Fruit fly (Drosophila melanogaster) whole organism, embryonic: ENCODE measurements around the gene CG32369.
A peak's percentile ranks its signal among the peaks of the same experiment; 100 is the strongest.

Experiments
- B-H2 ChIP-seq: fragments of 200-800 bp; sonication (Bioruptor generic); optimal IDR thresholded peaks from 2 replicates; lab custom pipeline; 2018; ENCODE audit warnings: missing biosample characterization, mild to moderate bottlenecking, missing genetic modification characterization
- Bgb ChIP-seq: fragments of 200-800 bp; sonication (Bioruptor generic); IDR thresholded peaks from 2 replicates; pipeline ENCODE4 v1.3.6; 2022; ENCODE audit warnings: missing biosample characterization, missing genetic modification characterization; ENCODE audit not compliant: partially characterized antibody
- CG1024 ChIP-seq: fragments of 200-800 bp; sonication (Bioruptor generic); IDR thresholded peaks from 2 replicates; pipeline ENCODE4 v1.3.6; 2022; ENCODE audit warnings: missing biosample characterization, missing genetic modification characterization
- CG11093 ChIP-seq: fragments of 200-800 bp; sonication (Bioruptor generic); IDR thresholded peaks from 3 replicates; pipeline ENCODE4 v1.3.6; 2022; ENCODE audit warnings: missing biosample characterization, missing genetic modification characterization
- CG11456 ChIP-seq: fragments of 200-800 bp; sonication (Bioruptor generic); IDR thresholded peaks from 3 replicates; pipeline ENCODE4 v1.3.6; 2022; ENCODE audit warnings: missing biosample characterization, missing genetic modification characterization
- CG12104 ChIP-seq: fragments of 200-800 bp; sonication (Bioruptor generic); optimal IDR thresholded peaks from 3 replicates; lab custom pipeline; 2016; ENCODE audit warnings: missing biosample characterization, missing genetic modification characterization
- CG16815 ChIP-seq: fragments of 200-800 bp; sonication (Bioruptor generic); optimal IDR thresholded peaks from 3 replicates; lab custom pipeline; 2017; ENCODE audit warnings: missing biosample characterization, mild to moderate bottlenecking, missing genetic modification characterization
- CG17612 ChIP-seq: fragments of 200-800 bp; sonication (Bioruptor generic); IDR thresholded peaks from 2 replicates; pipeline ENCODE4 v1.3.6; 2022; ENCODE audit warnings: missing biosample characterization, missing genetic modification characterization
- CG17912 ChIP-seq: fragments of 200-800 bp; sonication (Bioruptor generic); optimal IDR thresholded peaks from 2 replicates; lab custom pipeline; 2018; ENCODE audit warnings: missing biosample characterization, mild to moderate bottlenecking, missing genetic modification characterization
- CG18476 ChIP-seq: fragments of 200-800 bp; sonication (Bioruptor generic); optimal IDR thresholded peaks from 2 replicates; lab custom pipeline; 2016; ENCODE audit warnings: missing biosample characterization, mild to moderate bottlenecking, missing genetic modification characterization
- CG32772 ChIP-seq: fragments of 200-800 bp; sonication (Bioruptor generic); IDR thresholded peaks from 2 replicates; pipeline ENCODE4 v1.3.6; 2022; ENCODE audit warnings: missing biosample characterization, missing genetic modification characterization
- CG34376 ChIP-seq: fragments of 200-800 bp; sonication (Bioruptor generic); optimal IDR thresholded peaks from 2 replicates; lab custom pipeline; 2018; ENCODE audit warnings: missing biosample characterization, mild to moderate bottlenecking, missing genetic modification characterization
- CG34422 ChIP-seq: fragments of 200-800 bp; sonication (Bioruptor generic); IDR thresholded peaks from 3 replicates; pipeline ENCODE4 v1.3.6; 2022; ENCODE audit warnings: missing biosample characterization, missing genetic modification characterization
- CG3838 ChIP-seq: fragments of 200-800 bp; sonication (Bioruptor generic); optimal IDR thresholded peaks from 3 replicates; lab custom pipeline; 2016; ENCODE audit warnings: missing biosample characterization, missing genetic modification characterization
- CG4617 ChIP-seq: fragments of 200-800 bp; sonication (Bioruptor generic); optimal IDR thresholded peaks from 3 replicates; lab custom pipeline; 2016; ENCODE audit warnings: missing biosample characterization, missing genetic modification characterization, borderline replicate concordance
- CG7357 ChIP-seq: fragments of 200-800 bp; sonication (Bioruptor generic); IDR thresholded peaks from 3 replicates; pipeline ENCODE4 v1.3.6; 2022; ENCODE audit warnings: missing biosample characterization, missing genetic modification characterization
- CG8478 ChIP-seq: fragments of >200 bp; optimal IDR thresholded peaks from 2 replicates; lab custom pipeline; 2018
- CG9817 ChIP-seq: fragments of 200-800 bp; sonication (Bioruptor generic); optimal IDR thresholded peaks from 2 replicates; lab custom pipeline; 2018; ENCODE audit warnings: missing biosample characterization, mild to moderate bottlenecking, missing genetic modification characterization, moderate library complexity
- CG9876 ChIP-seq: fragments of 200-800 bp; sonication (Bioruptor generic); optimal IDR thresholded peaks from 2 replicates; lab custom pipeline; 2016; ENCODE audit warnings: missing biosample characterization, missing genetic modification characterization
- E2f1 ChIP-seq: fragments of 200-800 bp; sonication (Bioruptor generic); IDR thresholded peaks from 2 replicates; pipeline ENCODE4 v1.3.6; 2022; ENCODE audit warnings: missing biosample characterization, missing genetic modification characterization
- ERR ChIP-seq: fragments of 200-800 bp; sonication (Bioruptor generic); optimal IDR thresholded peaks from 2 replicates; lab custom pipeline; 2016; ENCODE audit warnings: missing biosample characterization, missing genetic modification characterization
- Ets65A ChIP-seq: fragments of 200-800 bp; sonication (Bioruptor generic); peaks from one replicate; lab custom pipeline; 2016; ENCODE audit warnings: missing biosample characterization, missing genetic modification characterization
- Gug ChIP-seq: fragments of 200-800 bp; sonication (Bioruptor generic); IDR thresholded peaks from 4 replicates; pipeline ENCODE4 v1.3.6; 2022; ENCODE audit warnings: missing biosample characterization, missing genetic modification characterization
- Max ChIP-seq: fragments of 200-800 bp; sonication (Bioruptor generic); optimal IDR thresholded peaks from 2 replicates; lab custom pipeline; 2016; ENCODE audit warnings: missing biosample characterization, mild to moderate bottlenecking, missing genetic modification characterization
- Opbp ChIP-seq: fragments of 200-800 bp; sonication (Bioruptor generic); IDR thresholded peaks from 3 replicates; pipeline ENCODE4 v1.3.6; 2022; ENCODE audit warnings: missing biosample characterization, missing genetic modification characterization; ENCODE audit not compliant: partially characterized antibody
- Poxn ChIP-seq: fragments of 200-800 bp; sonication (Bioruptor generic); IDR thresholded peaks from 2 replicates; pipeline ENCODE4 v1.3.6; 2022; ENCODE audit warnings: missing biosample characterization, missing genetic modification characterization
- Sox102F ChIP-seq: fragments of 200-800 bp; sonication (Bioruptor generic); optimal IDR thresholded peaks from 2 replicates; lab custom pipeline; 2018; ENCODE audit warnings: missing biosample characterization, mild to moderate bottlenecking, missing genetic modification characterization, moderate library complexity
- Trl ChIP-seq, 3 experiments: fragments of >200 bp in 2 of 3; fragments of 200-800 bp in 1 of 3; sonication (Bioruptor generic) in 1 of 3; optimal IDR thresholded peaks; 2 replicates in 1 of 3; 3 replicates in 2 of 3; lab custom pipeline; 2016 to 2017; ENCODE audit warnings: missing biosample characterization in 1 of 3, missing genetic modification characterization in 1 of 3
- aop ChIP-seq: fragments of 200-800 bp; sonication (Bioruptor generic); IDR thresholded peaks from 2 replicates; pipeline ENCODE4 v1.3.6; 2022; ENCODE audit warnings: missing biosample characterization, missing genetic modification characterization
- bbx ChIP-seq: fragments of 200-800 bp; sonication (Bioruptor generic); IDR thresholded peaks from 2 replicates; pipeline ENCODE4 v1.3.6; 2022; ENCODE audit warnings: missing biosample characterization, missing genetic modification characterization; ENCODE audit not compliant: partially characterized antibody
- br ChIP-seq: fragments of >200 bp; optimal IDR thresholded peaks from 2 replicates; lab custom pipeline; 2017
- croc ChIP-seq: fragments of 200-800 bp; sonication (Bioruptor generic); conservative IDR thresholded peaks from 3 replicates; pipeline ENCODE4 v1.3.6; 2022; ENCODE audit warnings: missing biosample characterization, missing genetic modification characterization
- cwo ChIP-seq: fragments of 200-800 bp; sonication (Bioruptor generic); optimal IDR thresholded peaks from 3 replicates; lab custom pipeline; 2017; ENCODE audit warnings: missing biosample characterization, missing genetic modification characterization, mild to moderate bottlenecking, moderate library complexity, missing genetic modification reagents
- danr ChIP-seq: fragments of 200-800 bp; sonication (Bioruptor generic); IDR thresholded peaks from 2 replicates; pipeline ENCODE4 v1.3.6; 2022; ENCODE audit warnings: missing biosample characterization, missing genetic modification characterization
- disco-r ChIP-seq: fragments of 200-800 bp; sonication (Bioruptor generic); optimal IDR thresholded peaks from 2 replicates; lab custom pipeline; 2016; ENCODE audit warnings: missing biosample characterization, missing genetic modification characterization
- dpn ChIP-seq, 2 experiments: fragments of 200-800 bp; sonication (Bioruptor generic); optimal IDR thresholded peaks; 3 replicates each; lab custom pipeline; 2016; ENCODE audit warnings: missing biosample characterization in 2 of 2, missing genetic modification characterization in 2 of 2
- emc ChIP-seq: fragments of 200-800 bp; sonication (Bioruptor generic); optimal IDR thresholded peaks from 2 replicates; lab custom pipeline; 2016; ENCODE audit warnings: missing biosample characterization, missing genetic modification characterization
- fd3F ChIP-seq: fragments of 200-800 bp; sonication (Bioruptor generic); optimal IDR thresholded peaks from 2 replicates; lab custom pipeline; 2018; ENCODE audit warnings: missing biosample characterization, mild to moderate bottlenecking, missing genetic modification characterization, moderate library complexity
- gem ChIP-seq: fragments of 200-800 bp; sonication (Bioruptor generic); optimal IDR thresholded peaks from 2 replicates; lab custom pipeline; 2019; ENCODE audit warnings: missing biosample characterization, mild to moderate bottlenecking, missing genetic modification characterization, moderate library complexity
- gfzf ChIP-seq: fragments of 200-800 bp; sonication (Bioruptor generic); optimal IDR thresholded peaks from 2 replicates; lab custom pipeline; 2016; ENCODE audit warnings: missing biosample characterization, mild to moderate bottlenecking, missing genetic modification characterization, moderate library complexity
- jing ChIP-seq: fragments of 200-800 bp; sonication (Bioruptor generic); optimal IDR thresholded peaks from 2 replicates; lab custom pipeline; 2018; ENCODE audit warnings: missing biosample characterization, mild to moderate bottlenecking, missing genetic modification characterization
- ken ChIP-seq: fragments of 200-800 bp; sonication (Bioruptor generic); IDR thresholded peaks from 3 replicates; pipeline ENCODE4 v1.3.6; 2022; ENCODE audit warnings: missing biosample characterization, missing genetic modification characterization
- otp ChIP-seq: fragments of 200-800 bp; sonication (Bioruptor generic); IDR thresholded peaks from 3 replicates; pipeline ENCODE4, ENCODE4 v1.3.6; 2022; ENCODE audit warnings: missing biosample characterization, missing genetic modification characterization
- pfk ChIP-seq: fragments of 200-800 bp; sonication (Bioruptor generic); optimal IDR thresholded peaks from 2 replicates; lab custom pipeline; 2018; ENCODE audit warnings: missing biosample characterization, mild to moderate bottlenecking, missing genetic modification characterization, moderate library complexity
- slbo ChIP-seq: fragments of 200-800 bp; sonication (Bioruptor generic); IDR thresholded peaks from 2 replicates; pipeline ENCODE4 v1.3.6; 2022; ENCODE audit warnings: missing biosample characterization, missing genetic modification characterization
- slou ChIP-seq: fragments of 200-800 bp; sonication (Bioruptor generic); optimal IDR thresholded peaks from 3 replicates; lab custom pipeline; 2016; ENCODE audit warnings: missing biosample characterization, missing genetic modification characterization
- tna ChIP-seq: fragments of 200-800 bp; sonication (Bioruptor generic); IDR thresholded peaks from 2 replicates; pipeline ENCODE4 v1.3.6; 2022; ENCODE audit warnings: missing biosample characterization, missing genetic modification characterization; ENCODE audit not compliant: partially characterized antibody
- toy ChIP-seq: fragments of 200-800 bp; sonication (Bioruptor generic); IDR thresholded peaks from 2 replicates; pipeline ENCODE4 v1.3.6; 2022; ENCODE audit warnings: missing biosample characterization, missing genetic modification characterization
- tx ChIP-seq: fragments of 200-800 bp; sonication (Bioruptor generic); optimal IDR thresholded peaks from 2 replicates; lab custom pipeline; 2016; ENCODE audit warnings: missing biosample characterization, missing genetic modification characterization
- vvl ChIP-seq: fragments of 200-800 bp; sonication (Bioruptor generic); IDR thresholded peaks from 2 replicates; pipeline ENCODE4 v1.3.6; 2022; ENCODE audit warnings: missing biosample characterization, missing genetic modification characterization
- zen ChIP-seq: fragments of 200-800 bp; sonication (Bioruptor generic); optimal IDR thresholded peaks from 3 replicates; lab custom pipeline; 2018; ENCODE audit warnings: missing biosample characterization, mild to moderate bottlenecking, missing genetic modification characterization, moderate library complexity

CG32369 gene

DNA sequence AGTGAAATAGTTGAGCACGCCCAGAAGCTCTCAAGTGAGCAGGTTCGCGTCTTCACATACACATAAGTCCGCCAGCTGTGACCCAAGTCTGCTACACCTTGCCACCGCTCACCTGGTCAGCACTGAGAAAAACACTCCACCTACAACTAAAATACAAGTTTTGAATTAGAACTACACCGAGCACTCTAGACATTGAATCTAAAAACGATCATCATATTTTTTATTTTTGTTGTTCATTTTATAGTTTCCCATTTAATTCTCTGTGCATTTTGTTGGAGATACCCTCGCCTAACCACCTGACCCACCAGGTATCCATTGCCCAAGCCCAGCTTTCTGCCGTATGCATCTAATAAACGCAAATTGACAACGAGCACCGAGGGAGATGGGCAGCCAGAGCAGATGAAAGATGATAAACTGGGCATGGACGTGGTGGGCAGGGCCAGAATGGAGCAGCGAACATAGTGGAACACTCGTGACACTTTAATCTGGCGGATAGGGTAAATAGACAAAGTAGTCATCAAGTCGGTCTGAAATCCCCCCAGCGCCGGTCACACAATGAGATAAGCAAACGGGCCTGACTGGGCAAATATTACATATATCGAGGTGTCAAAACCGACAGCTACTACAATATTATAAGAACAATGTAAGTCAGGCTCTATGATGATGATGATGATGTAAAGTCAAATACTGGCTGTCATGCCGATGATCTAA lies 31.8 kb upstream of the CG32369 start (continued):
- TF ChIP-seq CG4617 (GFP tag; lab: Kevin White, UChicago): no peak
- no peak for TF ChIP-seq pfk
- no peak for TF ChIP-seq CG34376 (GFP tag; lab: Kevin White, UChicago)
- no peak for TF ChIP-seq zen (tag; lab: Kevin White, UChicago)
- 0 out of 3 replicates have a peak, but pooled peaks have one; percentile 21 for TF ChIP-seq CG11456
- TF ChIP-seq croc (GFP tag; lab: Robert Waterston, UW): no peak
- TF ChIP-seq CG32772: no peak
- no peak for TF ChIP-seq CG9876 (GFP tag; lab: Kevin White, UChicago)
- no peak for TF ChIP-seq br (lab: Kevin White, UChicago)
- TF ChIP-seq tx (GFP tag; lab: Kevin White, UChicago): no peak
- TF ChIP-seq CG9817 (tag; lab: Kevin White, UChicago): no peak
- no peak for TF ChIP-seq disco-r (GFP tag; lab: Kevin White, UChicago)
- TF ChIP-seq fd3F: no peak
- no peak for TF ChIP-seq ERR (GFP tag; lab: Kevin White, UChicago)
- no peak for TF ChIP-seq CG16815
- no peak for TF ChIP-seq CG17612
- peak; percentile 30; the same call in 1 of the 2 replicates for TF ChIP-seq slbo
- no peak for TF ChIP-seq Trl (optimal IDR thresholded peaks at IDR 0.05; lab: Kevin White, UChicago)
- TF ChIP-seq Trl (GFP tag; optimal IDR thresholded peaks at IDR 0.05; lab: Kevin White, UChicago): no peak
- TF ChIP-seq Bgb (GFP tag; lab: Robert Waterston, UW): no peak
- no peak for TF ChIP-seq dpn (GFP tag; optimal IDR thresholded peaks at IDR 0.05; lab: Kevin White, UChicago)
- TF ChIP-seq CG34422 (GFP tag; lab: Robert Waterston, UW): no peak
- peak; percentile 33 for TF ChIP-seq Sox102F (GFP tag; lab: Kevin White, UChicago)
- TF ChIP-seq vvl (GFP tag; lab: Robert Waterston, UW): peak; percentile 47; the same call in 1 of the 2 replicates
- TF ChIP-seq Ets65A (GFP tag; lab: Kevin White, UChicago): peak; percentile 42
- TF ChIP-seq jing (GFP tag; lab: Kevin White, UChicago): no peak
- TF ChIP-seq gem (tag; lab: Kevin White, UChicago): peak; percentile 13
- no peak for TF ChIP-seq gfzf (GFP tag; lab: Kevin White, UChicago)
- no peak for TF ChIP-seq CG17912
- TF ChIP-seq CG7357 (GFP tag; lab: Robert Waterston, UW): 0 out of 3 replicates have a peak, but pooled peaks have one; percentile 25
- no peak for TF ChIP-seq CG12104 (GFP tag; lab: Kevin White, UChicago)
- TF ChIP-seq bbx (GFP tag; lab: Robert Waterston, UW): no peak
- TF ChIP-seq tna (GFP tag; lab: Robert Waterston, UW): no peak
- TF ChIP-seq CG8478 (lab: Kevin White, UChicago): no peak
- no peak for TF ChIP-seq slou (GFP tag; lab: Kevin White, UChicago)
- TF ChIP-seq toy (GFP tag; lab: Robert Waterston, UW): no peak
- no peak for TF ChIP-seq B-H2 (GFP tag; lab: Kevin White, UChicago)
- no peak for TF ChIP-seq CG11093
- no peak for TF ChIP-seq aop (GFP tag; lab: Robert Waterston, UW)
- no peak for TF ChIP-seq danr (GFP tag; lab: Robert Waterston, UW)
- no peak for TF ChIP-seq CG18476 (GFP tag; lab: Kevin White, UChicago)
- no peak for TF ChIP-seq Max (GFP tag; lab: Kevin White, UChicago)
- no peak for TF ChIP-seq Gug (GFP tag; lab: Robert Waterston, UW)
- TF ChIP-seq Poxn (GFP tag; lab: Robert Waterston, UW): no peak
- no peak for TF ChIP-seq Opbp (GFP tag; lab: Robert Waterston, UW)
- peak; percentile 50 for TF ChIP-seq E2f1 (GFP tag; lab: Robert Waterston, UW)
- no peak for TF ChIP-seq emc (GFP tag; lab: Kevin White, UChicago)
- no peak for TF ChIP-seq otp
- 0 out of 3 replicates have a peak, but pooled peaks have one; percentile 13 for TF ChIP-seq ken (GFP tag; lab: Robert Waterston, UW)
- no peak for TF ChIP-seq CG3838 (GFP tag; lab: Kevin White, UChicago)
- TF ChIP-seq CG1024: no peak
- TF ChIP-seq cwo (GFP tag; lab: Kevin White, UChicago): no peak
